Worm (Caenorhabditis elegans): ENCODE measurements around the gene lgc-38.

The lgc-38 gene

DNA sequence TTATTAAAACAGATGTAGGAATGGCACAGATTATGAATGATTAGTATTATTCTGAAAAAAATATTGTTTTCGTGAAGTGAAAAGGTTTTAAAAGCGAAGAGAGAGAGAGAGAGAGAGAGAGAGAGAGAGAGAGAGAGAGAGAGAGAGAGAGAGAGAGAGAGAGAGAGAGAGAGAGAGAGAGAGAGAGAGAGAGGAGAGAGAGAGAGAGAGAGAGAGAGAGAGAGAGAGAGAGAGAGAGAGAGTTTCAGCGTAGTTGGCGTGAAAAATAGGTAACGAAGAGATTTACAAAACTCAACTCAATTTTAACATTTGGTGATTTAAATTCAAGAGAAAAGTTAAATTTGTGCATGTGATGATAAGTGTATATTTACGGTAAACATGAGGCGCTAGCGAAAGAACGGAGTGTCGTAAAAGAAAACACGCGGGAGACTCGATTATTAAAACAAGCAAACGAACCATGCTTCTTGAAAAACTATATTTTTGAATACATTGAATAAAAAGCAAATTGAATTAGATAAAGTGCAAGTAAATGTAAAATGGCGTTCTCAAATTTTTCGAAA is 40.8 kb upstream of the lgc-38 start, which contains the start of gene panl-2:
TSS of gene panl-2 (minus strand) at position 51 of the 560 bp plus-strand sequence.
- TF ChIP-seq T20F7.1 (GFP tag; optimal IDR thresholded peaks at IDR 0.05) (peak; percentile 94), skn-1 (tag; optimal IDR thresholded peaks at IDR 0.05) (no peak), mxl-2 (GFP tag; conservative IDR thresholded peaks at IDR 0.05) (no peak), hlh-11 (tag; optimal IDR thresholded peaks at IDR 0.05) (no peak), snpc-1.2 (GFP tag; IDR thresholded peaks at IDR 0.05) (no peak), duxl-1 (tag; optimal IDR thresholded peaks at IDR 0.05; ENCODE audit: poor library complexity) (no peak), ama-1 (optimal IDR thresholded peaks at IDR 0.05) (no peak), lin-29 (GFP tag; IDR thresholded peaks at IDR 0.05) (no peak), unc-39 (tag; optimal IDR thresholded peaks at IDR 0.05) (no peak), nhr-28 (tag; optimal IDR thresholded peaks at IDR 0.05) (no peak), Y105C5A.15 (GFP tag; IDR thresholded peaks at IDR 0.05) (no peak), jun-1 (tag; optimal IDR thresholded peaks at IDR 0.05) (no peak), zag-1 (tag; optimal IDR thresholded peaks at IDR 0.05) (no peak), pqm-1 (tag; optimal IDR thresholded peaks at IDR 0.05) (no peak), nhr-237 (tag; optimal IDR thresholded peaks at IDR 0.05) (no peak), dmd-8 (GFP tag; IDR thresholded peaks at IDR 0.05) (no peak), zip-2 (tag; optimal IDR thresholded peaks at IDR 0.05) (no peak), ZK546.5 (tag; optimal IDR thresholded peaks at IDR 0.05) (no peak), ceh-82 (tag; optimal IDR thresholded peaks at IDR 0.05) (no peak), ces-1 (GFP tag; optimal IDR thresholded peaks at IDR 0.05) (no peak), ztf-11 (tag; optimal IDR thresholded peaks at IDR 0.05) (no peak), egl-43 (GFP tag; IDR thresholded peaks at IDR 0.05) (no peak), rbr-2 (tag; optimal IDR thresholded peaks at IDR 0.05) (no peak), R02D3.7 (tag; optimal IDR thresholded peaks at IDR 0.05) (peak; percentile 57), aly-2 (tag; optimal IDR thresholded peaks at IDR 0.05) (no peak), madf-9 (GFP tag; conservative IDR thresholded peaks at IDR 0.05) (no peak), nhr-11 (tag; optimal IDR thresholded peaks at IDR 0.05) (peak; percentile 9), hlh-30 (tag; optimal IDR thresholded peaks at IDR 0.05; ENCODE audit: insufficient read depth) (peak; percentile 91), tra-1 (GFP tag; IDR thresholded peaks at IDR 0.05) (no peak), daf-16 (GFP tag; optimal IDR thresholded peaks at IDR 0.05) (no peak), daf-16 (tag; optimal IDR thresholded peaks at IDR 0.05) (peak; percentile 57), spr-1 (tag; optimal IDR thresholded peaks at IDR 0.05) (no peak), ceh-20 (GFP tag; IDR thresholded peaks at IDR 0.05) (no peak), nhr-102 (tag; optimal IDR thresholded peaks at IDR 0.05) (no peak), hmg-1.1 (GFP tag; IDR thresholded peaks at IDR 0.05) (0 out of 2 replicates have a peak, but pooled peaks have one; percentile 9), daf-12 (tag; optimal IDR thresholded peaks at IDR 0.05) (no peak), fos-1 (tag; optimal IDR thresholded peaks at IDR 0.05) (no peak), ctbp-1 (GFP tag; IDR thresholded peaks at IDR 0.05) (no peak), php-3 (GFP tag; IDR thresholded peaks at IDR 0.05) (no peak), ZK337.2 (GFP tag; IDR thresholded peaks at IDR 0.05) (no peak), Y48G9A.11 (GFP tag; IDR thresholded peaks at IDR 0.05) (peak; percentile 85), Y5F2A.4 (GFP tag; optimal IDR thresholded peaks at IDR 0.05) (no peak), mep-1 (tag; optimal IDR thresholded peaks at IDR 0.05) (peak; percentile 24), nhr-25 (tag; optimal IDR thresholded peaks at IDR 0.05; ENCODE audit: borderline replicate concordance, insufficient read depth) (no peak), aha-1 (tag) (no peak), nhr-76 (tag; optimal IDR thresholded peaks at IDR 0.05) (no peak), nhr-111 (GFP tag; optimal IDR thresholded peaks at IDR 0.05) (no peak), lim-7 (GFP tag; IDR thresholded peaks at IDR 0.05) (no peak), snpc-4 (tag; optimal IDR thresholded peaks at IDR 0.05) (no peak), lir-3 (tag; optimal IDR thresholded peaks at IDR 0.05) (no peak), F49E8.2 (tag; optimal IDR thresholded peaks at IDR 0.05; ENCODE audit: borderline replicate concordance) (no peak), lsy-2 (tag; optimal IDR thresholded peaks at IDR 0.05) (peak in 1 of 2 experiments; percentile 88), fkh-10 (GFP tag; optimal IDR thresholded peaks at IDR 0.05) (no peak)

All from whole organism, L4 larva.